Worm (Caenorhabditis elegans): Measurements from ENCODE around the gene T08E11.1.

T08E11.1 gene

ce11 chrII:1842894-1843293 lies 6.6 kb downstream of the T08E11.1 start, which contains the start of the genes C52E2.5 and C52E2.4 (continued):
- no peak for TF ChIP-seq ceh-32 (tag; optimal IDR thresholded peaks at IDR 0.05; ENCODE audit: poor library complexity)
- TF ChIP-seq dmd-6 (GFP tag; IDR thresholded peaks at IDR 0.05) = peak; percentile 64
- TF ChIP-seq hlh-30 (tag; optimal IDR thresholded peaks at IDR 0.05; ENCODE audit: insufficient read depth) = peak; percentile 33
- TF ChIP-seq ceh-62 (tag; optimal IDR thresholded peaks at IDR 0.05) = no peak

- TF ChIP-seq snpc-1.2 (GFP tag; IDR thresholded peaks at IDR 0.05) (no peak), nhr-42 (GFP tag; IDR thresholded peaks at IDR 0.05) (no peak), spr-3 (GFP tag; optimal IDR thresholded peaks at IDR 0.05) (no peak), aha-1 (tag) (no peak), ZK546.5 (tag; optimal IDR thresholded peaks at IDR 0.05) (no peak), saeg-2 (GFP tag; IDR thresholded peaks at IDR 0.05) (no peak), pqm-1 (tag; optimal IDR thresholded peaks at IDR 0.05) (no peak), spr-1 (tag; optimal IDR thresholded peaks at IDR 0.05) (no peak), daf-8 (GFP tag; IDR thresholded peaks at IDR 0.05) (no peak), unc-130 (GFP tag; optimal IDR thresholded peaks at IDR 0.05) (no peak), F49E8.2 (tag; optimal IDR thresholded peaks at IDR 0.05; ENCODE audit: borderline replicate concordance) (no peak), T26A8.4 (GFP tag; IDR thresholded peaks at IDR 0.05) (no peak), lin-1 (GFP tag; IDR thresholded peaks at IDR 0.05) (no peak), Y48G9A.11 (GFP tag; IDR thresholded peaks at IDR 0.05) (no peak), nhr-11 (tag; optimal IDR thresholded peaks at IDR 0.05) (no peak), zfp-3 (GFP tag; conservative IDR thresholded peaks at IDR 0.05) (no peak), lin-15B (tag; optimal IDR thresholded peaks at IDR 0.05) (no peak), lin-29 (GFP tag; IDR thresholded peaks at IDR 0.05) (no peak), php-3 (GFP tag; IDR thresholded peaks at IDR 0.05) (no peak)
Observed at ce11 chrII:1844552-1844951, 8.2 kb downstream of the T08E11.1 start.

- peak; percentile 91 for TF ChIP-seq duxl-1 (tag; optimal IDR thresholded peaks at IDR 0.05; ENCODE audit: poor library complexity)
- no peak for TF ChIP-seq mdt-29 (GFP tag; IDR thresholded peaks at IDR 0.05)
- TF ChIP-seq egl-43 (GFP tag; IDR thresholded peaks at IDR 0.05) = 0 out of 2 replicates have a peak, but pooled peaks have one; percentile 51
- peak in 1 of 2 experiments; percentile 10 for TF ChIP-seq unc-62 (GFP tag; optimal IDR thresholded peaks at IDR 0.05 in 1 of 2)
- no peak for TF ChIP-seq unc-62 (tag; optimal IDR thresholded peaks at IDR 0.05)
Observed at ce11 chrII:1848109-1848508, 11.8 kb downstream of the T08E11.1 start, which contains the start of gene fbxb-97. Gene fbxb-97, minus strand, starts transcription at chrII:1848161.

- TF ChIP-seq hlh-11 (tag; optimal IDR thresholded peaks at IDR 0.05) (no peak), mdt-29 (GFP tag; IDR thresholded peaks at IDR 0.05) (no peak), daf-12 (tag; optimal IDR thresholded peaks at IDR 0.05) (no peak), tag-97 (GFP tag; IDR thresholded peaks at IDR 0.05) (no peak), dpl-1 (GFP tag; optimal IDR thresholded peaks at IDR 0.05) (no peak), arid-1 (GFP tag; conservative IDR thresholded peaks at IDR 0.05) (no peak), lin-29 (GFP tag; IDR thresholded peaks at IDR 0.05) (no peak), nhr-25 (tag; optimal IDR thresholded peaks at IDR 0.05; ENCODE audit: borderline replicate concordance, insufficient read depth) (no peak), skn-1 (tag; optimal IDR thresholded peaks at IDR 0.05) (no peak), lin-38 (GFP tag; IDR thresholded peaks at IDR 0.05) (no peak), hmg-1.1 (GFP tag; IDR thresholded peaks at IDR 0.05) (no peak), lsy-2 (tag; optimal IDR thresholded peaks at IDR 0.05) (no peak), spr-1 (tag; optimal IDR thresholded peaks at IDR 0.05) (no peak), nhr-76 (tag; optimal IDR thresholded peaks at IDR 0.05) (no peak)
Observed at ce11 chrII:1850299-1850698, 14.0 kb downstream of the T08E11.1 start, which contains the start of gene fbxb-96. Gene fbxb-96, minus strand, starts transcription at chrII:1850399.
